Fruit fly (Drosophila melanogaster) whole organism, embryonic: ENCODE data around the gene CG4101.

Experiments
- ATbp ChIP-seq: fragments of 200-800 bp; sonication (Bioruptor generic); optimal IDR thresholded peaks from 2 replicates; lab custom pipeline; 2017; ENCODE audit warnings: missing biosample characterization, mild to moderate bottlenecking, missing genetic modification characterization, missing genetic modification reagents
- Atf-2 ChIP-seq: fragments of 200-800 bp; sonication (Bioruptor generic); optimal IDR thresholded peaks from 2 replicates; lab custom pipeline; 2016; ENCODE audit warnings: missing biosample characterization, missing genetic modification characterization
- BEAF-32 ChIP-seq: fragments of 200-800 bp; sonication (Bioruptor generic); optimal IDR thresholded peaks from 3 replicates; lab custom pipeline; 2017; ENCODE audit warnings: missing biosample characterization, missing genetic modification characterization, mild to moderate bottlenecking, moderate library complexity, missing genetic modification reagents
- Bteb2 ChIP-seq: fragments of 200-800 bp; sonication (Bioruptor generic); optimal IDR thresholded peaks from 2 replicates; lab custom pipeline; 2016; ENCODE audit warnings: missing biosample characterization, missing genetic modification characterization
- CG10267 ChIP-seq: fragments of 200-800 bp; sonication (Bioruptor generic); optimal IDR thresholded peaks from 2 replicates; lab custom pipeline; 2018; ENCODE audit warnings: missing biosample characterization, mild to moderate bottlenecking, missing genetic modification characterization, moderate library complexity
- CG10321 ChIP-seq: fragments of 200-800 bp; sonication (Bioruptor generic); IDR thresholded peaks from 2 replicates; pipeline ENCODE4 v1.3.6; 2022; ENCODE audit warnings: missing biosample characterization, missing genetic modification characterization
- CG11093 ChIP-seq: fragments of 200-800 bp; sonication (Bioruptor generic); IDR thresholded peaks from 3 replicates; pipeline ENCODE4 v1.3.6; 2022; ENCODE audit warnings: missing biosample characterization, missing genetic modification characterization
- CG11723 ChIP-seq: fragments of 200-800 bp; sonication (Bioruptor generic); optimal IDR thresholded peaks from 2 replicates; lab custom pipeline; 2017; ENCODE audit warnings: missing biosample characterization, mild to moderate bottlenecking, missing genetic modification characterization
- CG12155 ChIP-seq: fragments of 200-800 bp; sonication (Bioruptor generic); optimal IDR thresholded peaks from 3 replicates; lab custom pipeline; 2016; ENCODE audit warnings: missing biosample characterization, missing genetic modification characterization
- CG12942 ChIP-seq: fragments of 200-800 bp; sonication (Bioruptor generic); optimal IDR thresholded peaks from 3 replicates; lab custom pipeline; 2016; ENCODE audit warnings: missing biosample characterization, missing genetic modification characterization
- CG14050 ChIP-seq: fragments of 200-800 bp; sonication (Bioruptor generic); IDR thresholded peaks from 3 replicates; pipeline ENCODE4 v1.3.6; 2022; ENCODE audit warnings: missing biosample characterization, missing genetic modification characterization
- CG1529 ChIP-seq: fragments of 200-800 bp; sonication (Bioruptor generic); optimal IDR thresholded peaks from 3 replicates; lab custom pipeline; 2018; ENCODE audit warnings: missing biosample characterization, missing genetic modification characterization
- CG17359 ChIP-seq: fragments of 200-800 bp; sonication (Bioruptor generic); optimal IDR thresholded peaks from 3 replicates; lab custom pipeline; 2018; ENCODE audit warnings: missing biosample characterization, mild to moderate bottlenecking, missing genetic modification characterization, moderate library complexity
- CG18476 ChIP-seq: fragments of 200-800 bp; sonication (Bioruptor generic); optimal IDR thresholded peaks from 2 replicates; lab custom pipeline; 2016; ENCODE audit warnings: missing biosample characterization, mild to moderate bottlenecking, missing genetic modification characterization
- CG2202 ChIP-seq: fragments of 200-800 bp; sonication (Bioruptor generic); optimal IDR thresholded peaks from 2 replicates; lab custom pipeline; 2018; ENCODE audit warnings: missing biosample characterization, mild to moderate bottlenecking, missing genetic modification characterization
- CG2678 ChIP-seq: fragments of 200-800 bp; sonication (Bioruptor generic); optimal IDR thresholded peaks from 3 replicates; lab custom pipeline; 2019; ENCODE audit warnings: missing biosample characterization, mild to moderate bottlenecking, missing genetic modification characterization, moderate library complexity
- CG2712 ChIP-seq: fragments of 200-800 bp; optimal IDR thresholded peaks from 3 replicates; lab custom pipeline; 2019; ENCODE audit warnings: missing biosample characterization, mild to moderate bottlenecking, missing genetic modification characterization, moderate library complexity
- CG3995 ChIP-seq: fragments of 200-800 bp; sonication (Bioruptor generic); optimal IDR thresholded peaks from 3 replicates; lab custom pipeline; 2016; ENCODE audit warnings: missing biosample characterization, missing genetic modification characterization
- CG4707 ChIP-seq: fragments of 200-800 bp; sonication (Bioruptor generic); optimal IDR thresholded peaks from 2 replicates; lab custom pipeline; 2018; ENCODE audit warnings: missing biosample characterization, mild to moderate bottlenecking, missing genetic modification characterization, moderate library complexity
- CG8089 ChIP-seq: fragments of 200-800 bp; sonication (Bioruptor generic); optimal IDR thresholded peaks from 3 replicates; lab custom pipeline; 2016; ENCODE audit warnings: missing biosample characterization, missing genetic modification characterization
- CG8924 ChIP-seq: fragments of 200-800 bp; optimal IDR thresholded peaks from 3 replicates; lab custom pipeline; 2019; ENCODE audit warnings: missing biosample characterization, mild to moderate bottlenecking, missing genetic modification characterization, moderate library complexity
- CG9215 ChIP-seq: fragments of 200-800 bp; sonication (Bioruptor generic); IDR thresholded peaks from 2 replicates; pipeline ENCODE4 v1.3.6; 2022; ENCODE audit warnings: missing biosample characterization, missing genetic modification characterization
- CoRest ChIP-seq: fragments of 200-800 bp; sonication (Bioruptor generic); optimal IDR thresholded peaks from 3 replicates; lab custom pipeline; 2018; ENCODE audit warnings: missing biosample characterization, mild to moderate bottlenecking, missing genetic modification characterization, moderate library complexity
- Ets65A ChIP-seq: fragments of 200-800 bp; sonication (Bioruptor generic); peaks from one replicate; lab custom pipeline; 2016; ENCODE audit warnings: missing biosample characterization, missing genetic modification characterization
- Fer2 ChIP-seq: fragments of 200-800 bp; sonication (Bioruptor generic); optimal IDR thresholded peaks from 2 replicates; lab custom pipeline; 2018; ENCODE audit warnings: missing biosample characterization, mild to moderate bottlenecking, missing genetic modification characterization, moderate library complexity
- HHEX ChIP-seq: fragments of 200-800 bp; sonication (Bioruptor generic); optimal IDR thresholded peaks from 3 replicates; lab custom pipeline; 2017; ENCODE audit warnings: missing biosample characterization, mild to moderate bottlenecking, missing genetic modification characterization, missing genetic modification reagents
- HLHmδ ChIP-seq: fragments of 200-800 bp; sonication (Bioruptor generic); optimal IDR thresholded peaks from 2 replicates; lab custom pipeline; 2018; ENCODE audit warnings: missing biosample characterization, mild to moderate bottlenecking, missing genetic modification characterization, moderate library complexity
- Jarid2 ChIP-seq: fragments of 200-800 bp; sonication (Bioruptor generic); optimal IDR thresholded peaks from 3 replicates; lab custom pipeline; 2017; ENCODE audit warnings: mild to moderate bottlenecking, missing biosample characterization, missing genetic modification reagents, missing genetic modification characterization
- Med ChIP-seq: fragments of 200-800 bp; sonication (Bioruptor generic); peaks from one replicate; lab custom pipeline; 2016; ENCODE audit warnings: missing biosample characterization, missing genetic modification characterization, mild to moderate bottlenecking, inconsistent platforms, moderate library complexity
- Mes4 ChIP-seq: fragments of 200-800 bp; sonication (Bioruptor generic); optimal IDR thresholded peaks from 2 replicates; lab custom pipeline; 2016; ENCODE audit warnings: missing biosample characterization, missing genetic modification characterization
- NC2α ChIP-seq: fragments of 200-800 bp; sonication (Bioruptor generic); optimal IDR thresholded peaks from 2 replicates; lab custom pipeline; 2016; ENCODE audit warnings: missing biosample characterization, missing genetic modification characterization
- Optix ChIP-seq: fragments of 200-800 bp; sonication (Bioruptor generic); IDR thresholded peaks from 3 replicates; pipeline ENCODE4 v1.3.6; 2022; ENCODE audit warnings: missing biosample characterization, missing genetic modification characterization
- bbx ChIP-seq: fragments of 200-800 bp; sonication (Bioruptor generic); IDR thresholded peaks from 2 replicates; pipeline ENCODE4 v1.3.6; 2022; ENCODE audit warnings: missing biosample characterization, missing genetic modification characterization; ENCODE audit not compliant: partially characterized antibody
- bcd ChIP-seq: fragments of 200-800 bp; sonication (Bioruptor generic); optimal IDR thresholded peaks from 2 replicates; lab custom pipeline; 2017; ENCODE audit warnings: missing biosample characterization, mild to moderate bottlenecking, missing genetic modification characterization
- dm ChIP-seq: fragments of 200-800 bp; sonication (Bioruptor generic); optimal IDR thresholded peaks from 3 replicates; lab custom pipeline; 2016; ENCODE audit warnings: missing biosample characterization, missing genetic modification characterization
- fd96Cb ChIP-seq: fragments of 200-800 bp; sonication (Bioruptor generic); optimal IDR thresholded peaks from 2 replicates; lab custom pipeline; 2018; ENCODE audit warnings: missing biosample characterization, mild to moderate bottlenecking, missing genetic modification characterization, moderate library complexity
- gcm ChIP-seq: fragments of 200-800 bp; sonication (Bioruptor generic); optimal IDR thresholded peaks from 2 replicates; lab custom pipeline; 2019; ENCODE audit warnings: missing biosample characterization, mild to moderate bottlenecking, missing genetic modification characterization, moderate library complexity
- grau ChIP-seq: fragments of 200-800 bp; optimal IDR thresholded peaks from 3 replicates; lab custom pipeline; 2019; ENCODE audit warnings: missing biosample characterization, mild to moderate bottlenecking, missing genetic modification characterization, moderate library complexity
- mam ChIP-seq: fragments of 200-800 bp; sonication (Bioruptor generic); optimal IDR thresholded peaks from 3 replicates; lab custom pipeline; 2016; ENCODE audit warnings: missing biosample characterization, missing genetic modification characterization
- nmo ChIP-seq: fragments of 200-800 bp; sonication (Bioruptor generic); optimal IDR thresholded peaks from 2 replicates; lab custom pipeline; 2018; ENCODE audit warnings: missing biosample characterization, mild to moderate bottlenecking, missing genetic modification characterization, moderate library complexity
- org-1 ChIP-seq: fragments of 200-800 bp; sonication (Bioruptor generic); optimal IDR thresholded peaks from 2 replicates; lab custom pipeline; 2017; ENCODE audit warnings: missing biosample characterization, missing genetic modification characterization
- otp ChIP-seq: fragments of 200-800 bp; sonication (Bioruptor generic); IDR thresholded peaks from 3 replicates; pipeline ENCODE4, ENCODE4 v1.3.6; 2022; ENCODE audit warnings: missing biosample characterization, missing genetic modification characterization
- phol ChIP-seq: fragments of 200-800 bp; sonication (Bioruptor generic); optimal IDR thresholded peaks from 3 replicates; lab custom pipeline; 2018; ENCODE audit warnings: missing biosample characterization, mild to moderate bottlenecking, missing genetic modification characterization, moderate library complexity
- ranshi ChIP-seq: fragments of 200-800 bp; sonication (Bioruptor generic); IDR thresholded peaks from 2 replicates; pipeline ENCODE4 v1.3.6; 2022; ENCODE audit warnings: missing biosample characterization, missing genetic modification characterization
- sc ChIP-seq, 3 experiments: fragments of >200 bp in 2 of 3; fragments of 200-800 bp in 1 of 3; sonication (Bioruptor generic) in 1 of 3; optimal IDR thresholded peaks; 2 replicates in 2 of 3; 3 replicates in 1 of 3; lab custom pipeline; 2017; ENCODE audit warnings: mild to moderate bottlenecking in 1 of 3, missing biosample characterization in 1 of 3, missing genetic modification characterization in 1 of 3, missing genetic modification reagents in 1 of 3
- sd ChIP-seq: fragments of 200-800 bp; sonication (Bioruptor generic); optimal IDR thresholded peaks from 3 replicates; lab custom pipeline; 2018; ENCODE audit warnings: missing biosample characterization, mild to moderate bottlenecking, missing genetic modification characterization, moderate library complexity
- tup ChIP-seq: fragments of 200-800 bp; sonication (Bioruptor generic); optimal IDR thresholded peaks from 2 replicates; lab custom pipeline; 2016; ENCODE audit warnings: missing biosample characterization, mild to moderate bottlenecking, missing genetic modification characterization, moderate library complexity
- z ChIP-seq: fragments of 200-800 bp; sonication (Bioruptor generic); IDR thresholded peaks from 3 replicates; pipeline ENCODE4 v1.3.6; 2022; ENCODE audit warnings: missing biosample characterization, missing genetic modification characterization

Gene CG4101

DNA sequence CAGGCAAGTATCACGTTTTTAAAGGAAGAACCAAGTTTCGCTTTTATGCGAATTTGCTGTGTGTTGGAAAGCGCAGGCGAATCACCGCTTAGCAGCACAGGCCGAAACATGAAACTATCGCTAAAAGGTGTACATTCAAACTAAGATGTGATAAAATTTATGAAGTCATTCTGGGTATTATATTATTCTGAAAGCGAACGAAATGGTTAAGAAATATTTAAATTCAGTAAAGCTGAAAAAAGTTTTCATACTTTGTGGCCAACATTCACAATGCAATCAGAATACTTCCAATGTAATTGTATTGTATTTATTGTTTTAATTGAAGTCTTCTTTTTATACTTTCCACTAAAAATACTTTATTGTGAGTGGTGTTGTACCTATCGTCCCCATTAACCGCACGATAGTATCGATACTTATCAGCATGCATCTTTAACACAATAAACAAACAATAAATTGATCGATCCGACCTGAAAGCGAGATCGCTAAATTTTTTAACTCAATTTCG, 31.0 kb upstream of the CG4101 start, which contains the start of gene Smn (continued):
- TF ChIP-seq org-1 (GFP tag; lab: Kevin White, UChicago) = peak; percentile 1
- peak; percentile 37 for TF ChIP-seq Bteb2 (GFP tag; lab: Kevin White, UChicago)
- TF ChIP-seq CG14050 (GFP tag; lab: Robert Waterston, UW) = no peak
- no peak for TF ChIP-seq bcd (GFP tag; lab: Kevin White, UChicago)
- TF ChIP-seq sc (optimal IDR thresholded peaks at IDR 0.05; lab: Kevin White, UChicago) = no peak
- no peak for TF ChIP-seq sc (GFP tag; optimal IDR thresholded peaks at IDR 0.05; lab: Kevin White, UChicago)
- TF ChIP-seq CG8924 (tag; lab: Kevin White, UChicago) = peak; percentile 58
- TF ChIP-seq CoRest = peak; percentile 66
- no peak for TF ChIP-seq Jarid2 (GFP tag; lab: Kevin White, UChicago)
- 0 out of 3 replicates have a peak, but pooled peaks have one; percentile 13 for TF ChIP-seq CG11093 (GFP tag; lab: Robert Waterston, UW)
- peak; percentile 53 for TF ChIP-seq grau (tag; lab: Kevin White, UChicago)
- peak; percentile 73 for TF ChIP-seq mam
- TF ChIP-seq Fer2 (tag; lab: Kevin White, UChicago) = no peak
- TF ChIP-seq BEAF-32 (GFP tag; lab: Kevin White, UChicago) = peak; percentile 91
- TF ChIP-seq ATbp (GFP tag; lab: Kevin White, UChicago) = no peak
- peak; percentile 85 for TF ChIP-seq CG10267 (tag; lab: Kevin White, UChicago)
- no peak for TF ChIP-seq fd96Cb (tag; lab: Kevin White, UChicago)
- TF ChIP-seq CG4707 (GFP tag; lab: Kevin White, UChicago) = no peak
- peak; percentile 31 for TF ChIP-seq CG8089 (GFP tag; lab: Kevin White, UChicago)
- no peak for TF ChIP-seq Atf-2 (GFP tag; lab: Kevin White, UChicago)
- TF ChIP-seq CG12942 (GFP tag; lab: Kevin White, UChicago) = peak; percentile 22
- no peak for TF ChIP-seq ranshi (GFP tag; lab: Robert Waterston, UW)
- TF ChIP-seq CG18476 (GFP tag; lab: Kevin White, UChicago) = peak; percentile 18
- peak; percentile 78 for TF ChIP-seq Ets65A (GFP tag; lab: Kevin White, UChicago)
- no peak for TF ChIP-seq HHEX (GFP tag; lab: Kevin White, UChicago)
- no peak for TF ChIP-seq Optix (GFP tag; lab: Robert Waterston, UW)
- TF ChIP-seq NC2α (GFP tag; lab: Kevin White, UChicago) = no peak
- TF ChIP-seq sd (tag; lab: Kevin White, UChicago) = peak; percentile 26

DNA sequence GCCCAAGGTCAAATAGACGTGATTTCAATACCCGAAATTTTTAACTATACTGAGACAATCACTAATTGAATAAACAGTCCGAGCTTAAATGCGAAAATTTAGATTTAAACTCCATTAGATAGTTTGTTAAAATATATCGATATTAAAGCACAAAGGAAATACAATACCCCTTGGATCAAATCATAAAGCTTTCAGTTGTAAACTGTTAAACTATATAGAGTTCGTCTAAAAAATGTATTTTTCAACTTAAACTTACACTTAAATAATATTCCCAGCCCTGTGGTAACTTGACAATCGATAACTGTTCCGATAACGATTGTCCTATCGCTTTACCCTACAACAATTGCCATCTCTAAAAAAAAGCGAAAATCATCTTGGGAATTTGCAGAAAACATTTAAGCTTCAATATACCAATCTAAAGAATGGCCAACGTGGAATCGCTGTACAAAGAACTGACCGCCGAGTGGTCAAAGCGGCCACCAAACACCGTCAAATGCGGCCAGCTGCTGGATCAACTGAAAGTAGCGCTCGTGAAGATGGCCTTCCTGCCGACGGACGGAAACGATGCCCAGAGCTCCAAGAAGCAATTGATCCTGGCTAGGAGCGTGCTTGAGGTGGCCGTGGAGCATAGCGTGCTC, 29.5 kb upstream of the CG4101 start, which contains the start of gene Rpn12:
TSS of gene Rpn12 (plus strand) at position 351 of the 638 bp plus-strand sequence.
- no peak for TF ChIP-seq CG2202 (tag; lab: Kevin White, UChicago)
- peak; percentile 70 for TF ChIP-seq CG3995 (GFP tag; lab: Kevin White, UChicago)
- no peak for TF ChIP-seq tup (GFP tag; lab: Kevin White, UChicago)
- no peak for TF ChIP-seq CG10321
- TF ChIP-seq CG17359 (tag; lab: Kevin White, UChicago) = peak; percentile 14
- TF ChIP-seq phol (tag; lab: Kevin White, UChicago) = peak; percentile 44
- no peak for TF ChIP-seq z (GFP tag; lab: Robert Waterston, UW)
- no peak for TF ChIP-seq CG1529 (GFP tag; lab: Kevin White, UChicago)
- no peak for TF ChIP-seq otp
- TF ChIP-seq CG9215 (GFP tag; lab: Robert Waterston, UW) = no peak
- TF ChIP-seq dm (GFP tag; lab: Kevin White, UChicago) = peak; percentile 31
- no peak for TF ChIP-seq CG11723 (GFP tag; lab: Kevin White, UChicago)
- TF ChIP-seq bbx (GFP tag; lab: Robert Waterston, UW) = peak; percentile 82
- TF ChIP-seq HLHmδ (GFP tag; lab: Kevin White, UChicago) = no peak
- TF ChIP-seq Mes4 (GFP tag; lab: Kevin White, UChicago) = peak; percentile 7
- TF ChIP-seq CG12155 (GFP tag; lab: Kevin White, UChicago) = peak; percentile 22
- TF ChIP-seq nmo = peak; percentile 52
- no peak for TF ChIP-seq gcm
- peak; percentile 49 for TF ChIP-seq CG2678
- TF ChIP-seq CG2712 (tag; lab: Kevin White, UChicago) = peak; percentile 43
- peak; percentile 79 for TF ChIP-seq BEAF-32 (GFP tag; lab: Kevin White, UChicago)
- TF ChIP-seq Med (GFP tag; lab: Kevin White, UChicago) = peak; percentile 76
